Worm (Caenorhabditis elegans) whole organism, L4 larva: Measurements from ENCODE around the gene Y68A4B.3.

Experiments used
- R02D3.7 ChIP-seq: fragments of 150-350 bp; sonication (generic microtip); optimal IDR thresholded peaks from 3 replicates; lab custom pipeline; 2014; ENCODE audit warnings: missing biosample characterization, missing genetic modification characterization
- nhr-28 ChIP-seq: fragments of 150-350 bp; optimal IDR thresholded peaks from 2 replicates; lab custom pipeline; 2014; ENCODE audit warnings: missing biosample characterization, missing genetic modification characterization
- rbr-2 ChIP-seq: sonication (generic microtip); optimal IDR thresholded peaks from 2 replicates; lab custom pipeline; 2016; ENCODE audit warnings: missing genotype, missing genetic modification characterization, missing compliant biosample characterization
- tra-1 ChIP-seq: fragments of 200-800 bp; sonication (Bioruptor generic); IDR thresholded peaks from 2 replicates; pipeline ENCODE4 v1.3.6; 2022; ENCODE audit warnings: missing genetic modification reagents, missing genetic modification characterization, missing compliant biosample characterization

DNA sequence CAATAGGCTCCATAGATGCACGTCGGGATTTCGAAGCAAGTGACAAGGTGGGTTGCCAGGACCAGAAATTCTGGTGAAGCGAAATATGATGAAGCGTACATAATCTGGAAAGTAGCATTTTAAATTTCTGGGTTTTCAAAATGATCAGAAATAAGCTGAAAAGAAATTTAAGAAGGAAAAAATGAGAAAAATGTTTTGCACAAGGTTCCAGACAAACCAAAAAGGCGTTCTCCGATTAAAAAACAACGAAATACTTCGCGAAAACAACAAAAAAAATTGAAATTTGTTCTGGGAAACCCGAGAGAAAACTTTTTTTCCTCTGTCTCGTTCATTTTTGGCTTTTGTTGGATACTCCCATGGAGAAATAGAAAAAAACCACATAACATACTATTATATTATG lies 19.1 kb downstream of the Y68A4B.3 start, which contains the start of gene srh-252:
- no peak for TF ChIP-seq nhr-28 (tag; lab: Kevin White, UChicago)
- no peak for TF ChIP-seq R02D3.7
- TF ChIP-seq tra-1 (GFP tag; lab: Robert Waterston, UW), result no peak
- no peak for TF ChIP-seq rbr-2
